Worm (Caenorhabditis elegans) whole organism, L4 larva: ENCODE measurements around the gene clc-1.
A peak's percentile ranks its signal among the peaks of the same experiment; 100 is the strongest.

Source experiments
- F26F4.8 ChIP-seq: fragments of 200-800 bp; sonication (Bioruptor generic); conservative IDR thresholded peaks from 2 replicates; pipeline ENCODE4 v1.3.6; 2022; ENCODE audit warnings: missing genetic modification characterization, missing compliant biosample characterization
- R02D3.7 ChIP-seq: fragments of 150-350 bp; sonication (generic microtip); optimal IDR thresholded peaks from 3 replicates; lab custom pipeline; 2014; ENCODE audit warnings: missing biosample characterization, missing genetic modification characterization
- Y48G9A.11 ChIP-seq: fragments of 200-800 bp; sonication (Bioruptor generic); IDR thresholded peaks from 2 replicates; pipeline ENCODE4 v1.3.6; 2022; ENCODE audit warnings: missing genetic modification reagents, missing genetic modification characterization, missing compliant biosample characterization
- Y5F2A.4 ChIP-seq: fragments of 200-800 bp; sonication (Bioruptor generic); optimal IDR thresholded peaks from 2 replicates; lab custom pipeline; 2018; ENCODE audit warnings: mild to moderate bottlenecking, missing genetic modification characterization, missing compliant biosample characterization
- Y75B8A.6 ChIP-seq: fragments of 200-800 bp; sonication (Bioruptor generic); IDR thresholded peaks from 2 replicates; pipeline ENCODE4 v1.3.6; 2022; ENCODE audit warnings: missing genetic modification reagents, missing genetic modification characterization, missing compliant biosample characterization
- ZK546.5 ChIP-seq, 2 experiments: sonication (generic microtip); optimal IDR thresholded peaks; 2 replicates each; lab custom pipeline; 2017; ENCODE audit warnings: missing biosample characterization in 2 of 2, missing genetic modification characterization in 2 of 2
- ama-1 ChIP-seq: fragments of 150-350 bp; optimal IDR thresholded peaks from 2 replicates; lab custom pipeline; 2014; ENCODE audit warnings: inconsistent platforms, mixed read lengths
- ceh-20 ChIP-seq: fragments of 200-800 bp; sonication (Bioruptor generic); IDR thresholded peaks from 2 replicates; pipeline ENCODE4 v1.3.6; 2022; ENCODE audit warnings: missing genetic modification reagents, missing genetic modification characterization, missing compliant biosample characterization
- ceh-32 ChIP-seq: sonication (generic microtip); optimal IDR thresholded peaks from 2 replicates; lab custom pipeline; 2016; ENCODE audit warnings: mild to moderate bottlenecking, missing genetic modification characterization, missing compliant biosample characterization; ENCODE audit not compliant: poor library complexity
- ceh-82 ChIP-seq: sonication (generic microtip); optimal IDR thresholded peaks from 2 replicates; lab custom pipeline; 2017; ENCODE audit warnings: missing biosample characterization, missing genetic modification characterization
- cey-2 ChIP-seq: sonication (generic microtip); optimal IDR thresholded peaks from 3 replicates; lab custom pipeline; 2017; ENCODE audit warnings: missing genetic modification characterization, mild to moderate bottlenecking, missing compliant biosample characterization, antibody characterized with exemption, borderline replicate concordance; ENCODE audit not compliant: insufficient read depth
- daf-16 ChIP-seq, 3 experiments: sonication (generic microtip); optimal IDR thresholded peaks; 2 replicates each; lab custom pipeline; 2016 to 2017; ENCODE audit warnings: missing genetic modification characterization in 3 of 3, missing genetic modification reagents in 3 of 3, mild to moderate bottlenecking in 2 of 3, missing compliant biosample characterization in 2 of 3, missing biosample characterization in 1 of 3, moderate library complexity in 1 of 3
- daf-19 ChIP-seq: fragments of 200-800 bp; sonication (Bioruptor generic); conservative IDR thresholded peaks from 2 replicates; pipeline ENCODE4 v1.3.6; 2022; ENCODE audit warnings: missing genetic modification characterization, missing compliant biosample characterization
- daf-8 ChIP-seq: fragments of 200-800 bp; sonication (Bioruptor generic); IDR thresholded peaks from 2 replicates; pipeline ENCODE4 v1.3.6; 2022; ENCODE audit warnings: missing genetic modification characterization, missing compliant biosample characterization
- dmd-6 ChIP-seq: fragments of 200-800 bp; sonication (Bioruptor generic); IDR thresholded peaks from 2 replicates; pipeline ENCODE4 v1.3.6; 2022; ENCODE audit warnings: missing genetic modification reagents, missing genetic modification characterization, missing compliant biosample characterization
- dpl-1 ChIP-seq: fragments of 150-350 bp; optimal IDR thresholded peaks from 2 replicates; lab custom pipeline; 2014; ENCODE audit warnings: missing biosample characterization, missing genetic modification reagents, missing genetic modification characterization
- egl-43 ChIP-seq: fragments of 200-800 bp; sonication (Bioruptor generic); IDR thresholded peaks from 2 replicates; pipeline ENCODE4 v1.3.6; 2022; ENCODE audit warnings: missing genetic modification reagents, missing genetic modification characterization, missing compliant biosample characterization
- fkh-10 ChIP-seq: fragments of 150-350 bp; optimal IDR thresholded peaks from 2 replicates; lab custom pipeline; 2014; ENCODE audit warnings: missing biosample characterization, missing genetic modification reagents, missing genetic modification characterization
- gei-8 ChIP-seq: fragments of 200-800 bp; sonication (Bioruptor generic); optimal IDR thresholded peaks from 2 replicates; lab custom pipeline; 2018; ENCODE audit warnings: mild to moderate bottlenecking, missing genetic modification characterization, missing compliant biosample characterization
- hlh-11 ChIP-seq: fragments of 200-800 bp; sonication (Bioruptor generic); optimal IDR thresholded peaks from 2 replicates; lab custom pipeline; 2018; ENCODE audit warnings: mild to moderate bottlenecking, missing genetic modification characterization, missing compliant biosample characterization
- hlh-30 ChIP-seq: sonication (generic microtip); optimal IDR thresholded peaks from 2 replicates; lab custom pipeline; 2017; ENCODE audit warnings: antibody characterized with exemption, mild to moderate bottlenecking, missing genetic modification characterization, missing compliant biosample characterization; ENCODE audit not compliant: insufficient read depth
- hmg-1.1 ChIP-seq: fragments of 200-800 bp; sonication (Bioruptor generic); IDR thresholded peaks from 2 replicates; pipeline ENCODE4 v1.3.6; 2022; ENCODE audit warnings: missing genetic modification reagents, missing genetic modification characterization, missing compliant biosample characterization
- lin-15B ChIP-seq: fragments of 150-350 bp; sonication (generic microtip); optimal IDR thresholded peaks from 3 replicates; lab custom pipeline; 2014; ENCODE audit warnings: missing biosample characterization, missing genetic modification characterization
- lin-39 ChIP-seq: fragments of 150-350 bp; optimal IDR thresholded peaks from 2 replicates; lab custom pipeline; 2014; ENCODE audit warnings: missing biosample characterization, missing genetic modification reagents, missing genetic modification characterization
- lir-3 ChIP-seq: sonication (generic microtip); optimal IDR thresholded peaks from 2 replicates; lab custom pipeline; 2016; ENCODE audit warnings: mild to moderate bottlenecking, missing genetic modification characterization, missing compliant biosample characterization
- lsy-2 ChIP-seq, 2 experiments: fragments of 150-350 bp in 1 of 2; sonication (generic microtip) in 1 of 2; optimal IDR thresholded peaks; 2 replicates each; lab custom pipeline; 2014 to 2017; ENCODE audit warnings: missing biosample characterization in 2 of 2, missing genetic modification characterization in 2 of 2
- madf-9 ChIP-seq: fragments of 200-800 bp; sonication (Bioruptor generic); conservative IDR thresholded peaks from 2 replicates; pipeline ENCODE4 v1.3.6; 2022; ENCODE audit warnings: missing genetic modification reagents, missing genetic modification characterization, missing compliant biosample characterization
- mdl-1 ChIP-seq, 2 experiments: fragments of 150-350 bp in 1 of 2; sonication (generic microtip) in 1 of 2; optimal IDR thresholded peaks; 2 replicates each; lab custom pipeline; 2014 to 2017; ENCODE audit warnings: missing biosample characterization in 2 of 2, missing genetic modification characterization in 2 of 2
- mep-1 ChIP-seq: fragments of 150-350 bp; sonication (generic microtip); optimal IDR thresholded peaks from 3 replicates; lab custom pipeline; 2014; ENCODE audit warnings: missing biosample characterization, missing genetic modification characterization
- mes-2 ChIP-seq: sonication (generic microtip); optimal IDR thresholded peaks from 2 replicates; lab custom pipeline; 2016; ENCODE audit warnings: missing genotype, mild to moderate bottlenecking, missing genetic modification characterization, missing compliant biosample characterization; ENCODE audit not compliant: poor library complexity, severe bottlenecking
- mxl-2 ChIP-seq: fragments of 200-800 bp; sonication (Bioruptor generic); conservative IDR thresholded peaks from 2 replicates; pipeline ENCODE4 v1.3.6; 2022; ENCODE audit warnings: missing genetic modification reagents, missing genetic modification characterization, missing compliant biosample characterization
- mxl-3 ChIP-seq: fragments of 200-800 bp; sonication (Bioruptor generic); optimal IDR thresholded peaks from 2 replicates; lab custom pipeline; 2018; ENCODE audit warnings: mild to moderate bottlenecking, missing genetic modification characterization, missing compliant biosample characterization
- nhr-10 ChIP-seq: fragments of 150-350 bp; optimal IDR thresholded peaks from 2 replicates; lab custom pipeline; 2014; ENCODE audit warnings: missing biosample characterization, missing genetic modification characterization
- nhr-11 ChIP-seq: fragments of 150-350 bp; optimal IDR thresholded peaks from 2 replicates; lab custom pipeline; 2014; ENCODE audit warnings: missing biosample characterization, missing genetic modification characterization
- nhr-237 ChIP-seq: sonication (generic microtip); optimal IDR thresholded peaks from 2 replicates; lab custom pipeline; 2017; ENCODE audit warnings: missing biosample characterization, missing genetic modification characterization
- nhr-25 ChIP-seq: sonication (generic microtip); optimal IDR thresholded peaks from 2 replicates; lab custom pipeline; 2017; ENCODE audit warnings: missing genetic modification characterization, mild to moderate bottlenecking, missing compliant biosample characterization, antibody characterized with exemption, moderate library complexity, borderline replicate concordance; ENCODE audit not compliant: insufficient read depth
- nhr-48 ChIP-seq: sonication (generic microtip); optimal IDR thresholded peaks from 2 replicates; lab custom pipeline; 2016; ENCODE audit warnings: mild to moderate bottlenecking, missing genetic modification characterization, missing compliant biosample characterization
- nhr-76 ChIP-seq: fragments of 150-350 bp; optimal IDR thresholded peaks from 2 replicates; lab custom pipeline; 2014; ENCODE audit warnings: missing biosample characterization, missing genetic modification characterization
- pha-4 ChIP-seq, 2 experiments: fragments of 150-350 bp in 1 of 2; fragments of 200-800 bp in 1 of 2; sonication (Bioruptor generic) in 1 of 2; IDR thresholded peaks in 1 of 2; optimal IDR thresholded peaks in 1 of 2; 2 replicates each; pipeline versions ENCODE4 v1.3.6 to Lab custom; 2014 to 2022; ENCODE audit warnings: missing genetic modification characterization in 2 of 2, missing genetic modification reagents in 2 of 2, missing biosample characterization in 1 of 2, missing compliant biosample characterization in 1 of 2
- php-3 ChIP-seq: fragments of 200-800 bp; sonication (Bioruptor generic); IDR thresholded peaks from 2 replicates; pipeline ENCODE4 v1.3.6; 2022; ENCODE audit warnings: missing genetic modification reagents, missing genetic modification characterization, missing compliant biosample characterization
- skn-1 ChIP-seq: fragments of 150-350 bp; optimal IDR thresholded peaks from 2 replicates; lab custom pipeline; 2014; ENCODE audit warnings: missing biosample characterization, missing genetic modification characterization
- snpc-4 ChIP-seq: fragments of 150-350 bp; optimal IDR thresholded peaks from 2 replicates; lab custom pipeline; 2014; ENCODE audit warnings: missing biosample characterization, missing genetic modification characterization
- spr-1 ChIP-seq: sonication (generic microtip); optimal IDR thresholded peaks from 2 replicates; lab custom pipeline; 2016; ENCODE audit warnings: mild to moderate bottlenecking, missing genetic modification characterization, missing compliant biosample characterization
- spr-3 ChIP-seq: fragments of 200-800 bp; sonication (Bioruptor generic); optimal IDR thresholded peaks from 2 replicates; lab custom pipeline; 2018; ENCODE audit warnings: mild to moderate bottlenecking, missing genetic modification characterization, missing compliant biosample characterization
- tag-97 ChIP-seq: fragments of 200-800 bp; sonication (Bioruptor generic); IDR thresholded peaks from 2 replicates; pipeline ENCODE4 v1.3.6; 2022; ENCODE audit warnings: missing genetic modification characterization, missing compliant biosample characterization
- tra-1 ChIP-seq: fragments of 200-800 bp; sonication (Bioruptor generic); IDR thresholded peaks from 2 replicates; pipeline ENCODE4 v1.3.6; 2022; ENCODE audit warnings: missing genetic modification reagents, missing genetic modification characterization, missing compliant biosample characterization
- zag-1 ChIP-seq: fragments of 150-350 bp; optimal IDR thresholded peaks from 2 replicates; lab custom pipeline; 2014; ENCODE audit warnings: missing biosample characterization, missing genetic modification characterization
- zfp-2 ChIP-seq: sonication (generic microtip); optimal IDR thresholded peaks from 2 replicates; lab custom pipeline; 2016; ENCODE audit warnings: mild to moderate bottlenecking, missing genetic modification characterization, missing compliant biosample characterization
- zip-2 ChIP-seq: fragments of 150-350 bp; optimal IDR thresholded peaks from 2 replicates; lab custom pipeline; 2014; ENCODE audit warnings: missing biosample characterization, missing genetic modification characterization
- ztf-7 ChIP-seq: fragments of 150-350 bp; optimal IDR thresholded peaks from 2 replicates; lab custom pipeline; 2014; ENCODE audit warnings: missing biosample characterization, missing genetic modification characterization

The clc-1 gene

DNA sequence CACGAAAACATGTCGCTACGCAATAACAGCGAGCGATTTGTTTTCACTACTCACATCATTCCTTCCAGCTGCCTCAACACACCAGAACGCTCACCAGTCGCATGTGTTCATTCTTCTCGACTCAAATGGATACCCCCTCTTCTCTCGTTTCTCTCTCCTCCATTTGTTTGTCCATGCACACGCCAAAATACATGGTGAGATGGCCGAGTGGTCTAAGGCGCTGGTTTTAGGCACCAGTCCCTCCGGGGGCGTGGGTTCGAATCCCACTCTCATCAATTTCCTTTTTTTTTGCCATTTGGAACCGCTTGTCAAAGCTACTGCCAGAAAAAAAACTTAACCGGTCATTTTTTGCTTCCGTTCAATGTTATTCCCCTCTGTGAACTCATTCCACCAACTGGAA lies 48.2 kb downstream of the clc-1 start (continued):
- TF ChIP-seq Y5F2A.4 (GFP tag; lab: Kevin White, UChicago) (peak; percentile 64), ceh-82 (no peak), zfp-2 (tag; lab: Kevin White, UChicago) (peak; percentile 16), nhr-11 (tag; lab: Kevin White, UChicago) (peak; percentile 55), cey-2 (tag; lab: Kevin White, UChicago) (no peak), lsy-2 (tag; optimal IDR thresholded peaks at IDR 0.05; lab: Kevin White, UChicago) (peak in 1 of 2 experiments; percentile 25), tra-1 (GFP tag; lab: Robert Waterston, UW) (peak; percentile 91), hlh-11 (tag; lab: Kevin White, UChicago) (peak; percentile 78), nhr-48 (tag; lab: Kevin White, UChicago) (peak; percentile 80), ceh-20 (GFP tag; lab: Robert Waterston, UW) (peak; percentile 89), lin-15B (tag; lab: Kevin White, UChicago) (no peak), zip-2 (peak; percentile 75), nhr-10 (tag; lab: Kevin White, UChicago) (no peak), pha-4 (GFP tag; IDR thresholded peaks at IDR 0.05; lab: Robert Waterston, UW) (peak; percentile 90), pha-4 (tag; optimal IDR thresholded peaks at IDR 0.05; lab: Kevin White, UChicago) (no peak), skn-1 (tag; lab: Kevin White, UChicago) (no peak), zag-1 (no peak), mxl-2 (no peak), ama-1 (lab: Kevin White, UChicago) (no peak), spr-1 (peak; percentile 88), tag-97 (0 out of 2 replicates have a peak, but pooled peaks have one; percentile 80), spr-3 (GFP tag; lab: Kevin White, UChicago) (no peak), hmg-1.1 (peak; percentile 97), php-3 (GFP tag; lab: Robert Waterston, UW) (peak; percentile 83), dmd-6 (GFP tag; lab: Robert Waterston, UW) (peak; percentile 88), mxl-3 (GFP tag; lab: Kevin White, UChicago) (peak; percentile 71), Y75B8A.6 (GFP tag; lab: Robert Waterston, UW) (no peak), ceh-32 (tag; lab: Kevin White, UChicago) (peak; percentile 54), daf-19 (peak; percentile 94), nhr-76 (tag; lab: Kevin White, UChicago) (no peak), dpl-1 (GFP tag; lab: Kevin White, UChicago) (peak; percentile 50), ZK546.5 (tag; optimal IDR thresholded peaks at IDR 0.05; lab: Kevin White, UChicago) (no peak), hlh-30 (peak; percentile 78), daf-16 (GFP tag; optimal IDR thresholded peaks at IDR 0.05; lab: Kevin White, UChicago) (peak; percentile 54 to 95), daf-16 (tag; optimal IDR thresholded peaks at IDR 0.05; lab: Kevin White, UChicago) (peak; percentile 74), mdl-1 (tag; optimal IDR thresholded peaks at IDR 0.05; lab: Kevin White, UChicago) (peak in 1 of 2 experiments; percentile 82), lin-39 (no peak), ztf-7 (tag; lab: Kevin White, UChicago) (peak; percentile 86), nhr-237 (tag; lab: Kevin White, UChicago) (no peak), egl-43 (GFP tag; lab: Robert Waterston, UW) (no peak; the same call in none of the 2 replicates), daf-8 (no peak), snpc-4 (no peak), mes-2 (tag; lab: Kevin White, UChicago) (no peak), lir-3 (tag; lab: Kevin White, UChicago) (peak; percentile 84), nhr-25 (tag; lab: Kevin White, UChicago) (peak; percentile 73), fkh-10 (GFP tag; lab: Kevin White, UChicago) (peak; percentile 4), F26F4.8 (0 out of 2 replicates have a peak, but pooled peaks have one; percentile 50), madf-9 (peak; percentile 88), R02D3.7 (tag; lab: Kevin White, UChicago) (no peak), mep-1 (tag; lab: Kevin White, UChicago) (peak; percentile 92), gei-8 (GFP tag; lab: Kevin White, UChicago) (peak; percentile 55), Y48G9A.11 (no peak; the same call in 1 of the 2 replicates)
